Worm (Caenorhabditis elegans): ENCODE measurements around the gene nhr-190.

ce11 chrV:619054-619453 is 23.7 kb downstream of the nhr-190 start, which contains the start of gene F48G7.4:
- TF ChIP-seq unc-130 (GFP tag; optimal IDR thresholded peaks at IDR 0.05), result no peak
- no peak for TF ChIP-seq nhr-77 (tag; optimal IDR thresholded peaks at IDR 0.05)
- TF ChIP-seq F37D6.2 (tag; optimal IDR thresholded peaks at IDR 0.05), result peak; percentile 15
- no peak for TF ChIP-seq unc-39 (tag; optimal IDR thresholded peaks at IDR 0.05)
- no peak for TF ChIP-seq set-16 (GFP tag; IDR thresholded peaks at IDR 0.05)
